Worm (Caenorhabditis elegans): Measurements from ENCODE around the gene best-1.

Gene best-1

ce11 chrIV:13082836-13083763 is 26.5 kb downstream of the best-1 start:
- no peak for TF ChIP-seq lsy-2 (tag; optimal IDR thresholded peaks at IDR 0.05)
- TF ChIP-seq unc-39 (tag; optimal IDR thresholded peaks at IDR 0.05) = no peak

DNA sequence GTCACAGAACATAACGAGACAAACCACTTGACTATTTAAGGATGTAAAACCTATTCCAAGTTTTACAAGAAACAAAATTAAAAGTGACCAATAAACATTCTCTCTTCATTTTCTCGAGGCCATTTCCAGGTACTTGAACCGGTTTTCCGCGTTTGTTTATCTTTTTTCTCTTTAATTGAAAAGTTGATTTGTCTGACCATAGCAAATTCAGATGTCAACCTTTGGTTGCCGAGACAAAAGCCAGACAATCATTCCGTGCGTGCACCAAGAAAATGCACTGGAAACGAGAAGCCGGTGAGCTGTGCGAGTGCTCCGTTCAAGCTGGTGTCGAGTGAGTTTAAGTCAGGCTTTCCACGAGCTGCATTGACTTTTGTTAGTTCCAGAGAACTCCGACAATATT is 27.5 kb downstream of the best-1 start:
- TF ChIP-seq mls-2 (tag; optimal IDR thresholded peaks at IDR 0.05) (no peak), snpc-4 (tag; optimal IDR thresholded peaks at IDR 0.05) (no peak), M03D4.4 (tag; optimal IDR thresholded peaks at IDR 0.05) (no peak), nhr-12 (tag; optimal IDR thresholded peaks at IDR 0.05) (no peak), unc-62 (GFP tag; optimal IDR thresholded peaks at IDR 0.05) (no peak), unc-120 (tag; optimal IDR thresholded peaks at IDR 0.05; ENCODE audit: poor library complexity, severe bottlenecking) (no peak), ztf-11 (tag; optimal IDR thresholded peaks at IDR 0.05) (no peak)

DNA sequence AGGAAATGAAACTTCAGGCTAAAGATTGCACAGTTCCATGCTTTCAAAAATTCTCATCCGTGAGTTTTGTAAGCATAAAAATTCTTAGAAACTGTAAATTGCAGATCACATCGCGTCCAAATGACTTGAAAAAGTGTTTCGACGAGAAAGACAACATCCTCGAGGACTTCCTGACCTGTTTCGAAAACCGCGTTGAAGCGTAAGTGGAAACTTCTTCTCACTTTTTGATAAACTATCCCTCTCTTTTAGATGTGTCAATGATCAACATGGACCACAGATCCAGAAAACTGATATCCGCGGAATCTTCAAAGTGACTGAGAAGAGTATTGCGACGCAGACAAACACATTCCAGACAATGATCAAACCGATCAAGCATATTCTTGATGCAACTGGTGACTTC is 28.7 kb downstream of the best-1 start:
- no peak for TF ChIP-seq nhr-12 (tag; optimal IDR thresholded peaks at IDR 0.05)
- no peak for TF ChIP-seq unc-39 (tag; optimal IDR thresholded peaks at IDR 0.05)
- no peak for TF ChIP-seq cnd-1 (tag; optimal IDR thresholded peaks at IDR 0.05)
- no peak for TF ChIP-seq hlh-1 (tag; optimal IDR thresholded peaks at IDR 0.05)
- TF ChIP-seq elt-3 (tag; optimal IDR thresholded peaks at IDR 0.05) = no peak
- TF ChIP-seq ham-2 (GFP tag; optimal IDR thresholded peaks at IDR 0.05) = no peak
- TF ChIP-seq unc-62 (GFP tag; optimal IDR thresholded peaks at IDR 0.05) = no peak
- TF ChIP-seq drap-1 (GFP tag; optimal IDR thresholded peaks at IDR 0.05) = no peak
- no peak for TF ChIP-seq tbx-8 (GFP tag; optimal IDR thresholded peaks at IDR 0.05)
- no peak for TF ChIP-seq sptf-1 (tag; optimal IDR thresholded peaks at IDR 0.05)
- no peak for TF ChIP-seq nhr-2 (tag; optimal IDR thresholded peaks at IDR 0.05)

- TF ChIP-seq unc-62 (GFP tag; optimal IDR thresholded peaks at IDR 0.05) (no peak), zip-8 (tag; optimal IDR thresholded peaks at IDR 0.05) (no peak), flh-1 (GFP tag; optimal IDR thresholded peaks at IDR 0.05) (no peak), mep-1 (tag; optimal IDR thresholded peaks at IDR 0.05) (no peak), sptf-1 (tag; optimal IDR thresholded peaks at IDR 0.05) (no peak), nhr-28 (tag; optimal IDR thresholded peaks at IDR 0.05) (no peak), drap-1 (GFP tag; optimal IDR thresholded peaks at IDR 0.05) (no peak), lin-32 (GFP tag; optimal IDR thresholded peaks at IDR 0.05) (no peak), lsy-2 (tag; optimal IDR thresholded peaks at IDR 0.05) (no peak), M03D4.4 (tag; optimal IDR thresholded peaks at IDR 0.05) (no peak), nhr-12 (tag; optimal IDR thresholded peaks at IDR 0.05) (no peak), blmp-1 (tag; optimal IDR thresholded peaks at IDR 0.05) (no peak), mls-2 (tag; optimal IDR thresholded peaks at IDR 0.05) (no peak)
Measured at ce11 chrIV:13080185-13080584, 29.4 kb downstream of the best-1 start.

- TF ChIP-seq lin-13 (tag; optimal IDR thresholded peaks at IDR 0.05) (no peak), ham-2 (GFP tag; optimal IDR thresholded peaks at IDR 0.05) (no peak), ceh-39 (tag; optimal IDR thresholded peaks at IDR 0.05) (no peak), tbx-8 (GFP tag; optimal IDR thresholded peaks at IDR 0.05) (no peak), zip-8 (tag; optimal IDR thresholded peaks at IDR 0.05) (no peak), flh-1 (GFP tag; optimal IDR thresholded peaks at IDR 0.05) (no peak), cnd-1 (tag; optimal IDR thresholded peaks at IDR 0.05) (no peak), nhr-76 (tag; optimal IDR thresholded peaks at IDR 0.05) (no peak), blmp-1 (tag; optimal IDR thresholded peaks at IDR 0.05) (no peak), sem-2 (GFP tag; optimal IDR thresholded peaks at IDR 0.05) (no peak), nhr-12 (tag; optimal IDR thresholded peaks at IDR 0.05) (no peak), elt-1 (tag; optimal IDR thresholded peaks at IDR 0.05; ENCODE audit: borderline replicate concordance, insufficient read depth) (no peak), ceh-43 (GFP tag; optimal IDR thresholded peaks at IDR 0.05) (no peak), mls-2 (tag; optimal IDR thresholded peaks at IDR 0.05) (no peak), lin-32 (GFP tag; optimal IDR thresholded peaks at IDR 0.05) (no peak), ztf-11 (tag; optimal IDR thresholded peaks at IDR 0.05) (no peak)
Measured at ce11 chrIV:13079119-13079518, 30.5 kb downstream of the best-1 start, which contains the start of gene C39E9.8. C39E9.8 (plus strand) TSS chrIV:13079446.

Measured in whole organism, mixed stage, embryonic.